Worm (Caenorhabditis elegans) whole organism, late embryonic: ENCODE data around the gene rft-1.

Experiments
- ceh-6 ChIP-seq: fragments of 200-800 bp; sonication (Bioruptor generic); optimal IDR thresholded peaks from 2 replicates; lab custom pipeline; 2018; ENCODE audit warnings: mild to moderate bottlenecking, missing genetic modification characterization, missing compliant biosample characterization
- hlh-15 ChIP-seq: sonication (generic microtip); optimal IDR thresholded peaks from 2 replicates; lab custom pipeline; 2016; ENCODE audit warnings: missing genetic modification characterization, missing compliant biosample characterization
- lin-11 ChIP-seq: fragments of 200-800 bp; sonication (Bioruptor generic); optimal IDR thresholded peaks from 2 replicates; lab custom pipeline; 2018; ENCODE audit warnings: mild to moderate bottlenecking, missing genetic modification characterization, missing compliant biosample characterization
- pha-4 ChIP-seq: fragments of 150-350 bp; optimal IDR thresholded peaks from 2 replicates; lab custom pipeline; 2018; ENCODE audit warnings: missing biosample characterization, missing genetic modification reagents, missing genetic modification characterization
- sox-4 ChIP-seq: sonication (generic microtip); optimal IDR thresholded peaks from 2 replicates; lab custom pipeline; 2017; ENCODE audit warnings: mild to moderate bottlenecking, missing genetic modification characterization, inconsistent platforms, missing compliant biosample characterization

ce11 chrV:4491273-4492094, 48.5 kb upstream of the rft-1 start:
- TF ChIP-seq sox-4 (tag; lab: Kevin White, UChicago) (no peak), hlh-15 (no peak), pha-4 (tag; lab: Kevin White, UChicago) (no peak), ceh-6 (GFP tag; lab: Kevin White, UChicago) (no peak), lin-11 (no peak)
